ENCODE assay signal across 1 fruit fly cellular context in genomic region chr3L:5809642-5810279, dm6.
TF ChIP-seq lines count a peak whose summit lies in the region.

No protein-coding gene starts in this region.

TF ChIP-seq in whole organism, embryonic, 481 proteins besides CTCF, POLR2A, EP300 and RAD21 (continued from another document):
- peak; percentile 96 for TF ChIP-seq sug (tag; optimal IDR thresholded peaks at IDR 0.05; lab: Kevin White, UChicago)
- TF ChIP-seq hb (GFP tag; IDR thresholded peaks at IDR 0.05; lab: Robert Waterston, UW; ENCODE audit: partially characterized antibody): 0 out of 3 replicates have a peak, but pooled peaks have one; percentile 45
- TF ChIP-seq cwo (GFP tag; optimal IDR thresholded peaks at IDR 0.05; lab: Kevin White, UChicago): peak; percentile 22
- TF ChIP-seq Ets65A (GFP tag; lab: Kevin White, UChicago): peak; percentile 51
- TF ChIP-seq mirr (GFP tag; optimal IDR thresholded peaks at IDR 0.05; lab: Kevin White, UChicago): peak; percentile 71
- TF ChIP-seq da (GFP tag; optimal IDR thresholded peaks at IDR 0.05; lab: Kevin White, UChicago): peak; percentile 33
- TF ChIP-seq HmgZ (tag; optimal IDR thresholded peaks at IDR 0.05; lab: Kevin White, UChicago): peak; percentile 29
- TF ChIP-seq CG1832 (GFP tag; optimal IDR thresholded peaks at IDR 0.05; lab: Kevin White, UChicago): peak; percentile 69
- TF ChIP-seq CG11093 (GFP tag; IDR thresholded peaks at IDR 0.05; lab: Robert Waterston, UW): no peak
- TF ChIP-seq ttk (GFP tag; IDR thresholded peaks at IDR 0.05; lab: Robert Waterston, UW): peak; percentile 38; the same call in 1 of the 2 replicates
- TF ChIP-seq CG34422 (GFP tag; IDR thresholded peaks at IDR 0.05; lab: Robert Waterston, UW): 0 out of 3 replicates have a peak, but pooled peaks have one; percentile 46
- peak; percentile 29 for TF ChIP-seq sens (GFP tag; lab: Kevin White, UChicago)
- TF ChIP-seq CG10543 (GFP tag; optimal IDR thresholded peaks at IDR 0.05; lab: Kevin White, UChicago): peak; percentile 66
- 0 out of 2 replicates have a peak, but pooled peaks have one; percentile 45 for TF ChIP-seq tna (GFP tag; IDR thresholded peaks at IDR 0.05; lab: Robert Waterston, UW; ENCODE audit: partially characterized antibody)
- peak in 1 of 2 experiments; percentile 63 for TF ChIP-seq Pdp1 (GFP tag; optimal IDR thresholded peaks at IDR 0.05; lab: Kevin White, UChicago)
- TF ChIP-seq chm (GFP tag; IDR thresholded peaks at IDR 0.05; lab: Robert Waterston, UW): 0 out of 2 replicates have a peak, but pooled peaks have one; percentile 16
- 0 out of 3 replicates have a peak, but pooled peaks have one; percentile 46 for TF ChIP-seq vnd (GFP tag; IDR thresholded peaks at IDR 0.05; lab: Robert Waterston, UW; ENCODE audit: partially characterized antibody)
- peak; percentile 10 for TF ChIP-seq tup (GFP tag; optimal IDR thresholded peaks at IDR 0.05; lab: Kevin White, UChicago)
- no peak for TF ChIP-seq CG43689 (GFP tag; IDR thresholded peaks at IDR 0.05; lab: Robert Waterston, UW)
- TF ChIP-seq Adf1 (GFP tag; IDR thresholded peaks at IDR 0.05; lab: Robert Waterston, UW): peak; percentile 45
- peak; percentile 97 for TF ChIP-seq GATAe (GFP tag; conservative IDR thresholded peaks at IDR 0.05; lab: Robert Waterston, UW)
- peak; percentile 93 for TF ChIP-seq ftz-f1 (GFP tag; optimal IDR thresholded peaks at IDR 0.05; lab: Kevin White, UChicago)
- TF ChIP-seq CG17359 (tag; optimal IDR thresholded peaks at IDR 0.05; lab: Kevin White, UChicago): no peak
- peak; percentile 17 for TF ChIP-seq Deaf1 (tag; optimal IDR thresholded peaks at IDR 0.05; lab: Kevin White, UChicago)
- peak; percentile 67 for TF ChIP-seq CG7745 (tag; optimal IDR thresholded peaks at IDR 0.05; lab: Kevin White, UChicago)
- TF ChIP-seq knrl (GFP tag; IDR thresholded peaks at IDR 0.05; lab: Robert Waterston, UW; ENCODE audit: partially characterized antibody): no peak
- TF ChIP-seq sna (GFP tag; IDR thresholded peaks at IDR 0.05; lab: Robert Waterston, UW; ENCODE audit: partially characterized antibody): 0 out of 2 replicates have a peak, but pooled peaks have one; percentile 28
- TF ChIP-seq CG1792 (GFP tag; optimal IDR thresholded peaks at IDR 0.05; lab: Kevin White, UChicago): no peak
- peak; percentile 75 for TF ChIP-seq Med (GFP tag; lab: Kevin White, UChicago)
- TF ChIP-seq grn (GFP tag; optimal IDR thresholded peaks at IDR 0.05; lab: Kevin White, UChicago): peak; percentile 97
- peak; percentile 74 for TF ChIP-seq lab (GFP tag; optimal IDR thresholded peaks at IDR 0.05; lab: Kevin White, UChicago)
- peak; percentile 93 for TF ChIP-seq crol (GFP tag; IDR thresholded peaks at IDR 0.05; lab: Robert Waterston, UW)
- TF ChIP-seq sd (tag; optimal IDR thresholded peaks at IDR 0.05; lab: Kevin White, UChicago): peak; percentile 59
- peak; percentile 98 for TF ChIP-seq Hey (tag; optimal IDR thresholded peaks at IDR 0.05; lab: Kevin White, UChicago)
- no peak for TF ChIP-seq Antp (GFP tag; optimal IDR thresholded peaks at IDR 0.05; lab: Kevin White, UChicago)
